2 worm cellular contexts compared by ENCODE assay signal in genomic region chrIV:4585991-4586390, ce11.
TF ChIP-seq lines count a peak whose summit lies in the region.

No protein-coding gene starts in this region.

TF ChIP-seq in whole organism, L1 larva, 84 proteins besides CTCF, POLR2A, EP300 and RAD21 (continued from another document):
- TF ChIP-seq hpl-2 (GFP tag; optimal IDR thresholded peaks at IDR 0.05; lab: Kevin White, UChicago) (no peak), ztf-11 (tag; optimal IDR thresholded peaks at IDR 0.05; lab: Kevin White, UChicago) (no peak), mep-1 (tag; optimal IDR thresholded peaks at IDR 0.05; lab: Kevin White, UChicago) (peak; percentile 33), ceh-8 (GFP tag; optimal IDR thresholded peaks at IDR 0.05; lab: Kevin White, UChicago) (peak; percentile 19), unc-62 (GFP tag; optimal IDR thresholded peaks at IDR 0.05; lab: Kevin White, UChicago) (no peak), fos-1 (tag; optimal IDR thresholded peaks at IDR 0.05; lab: Kevin White, UChicago) (no peak), nhr-85 (tag; lab: Kevin White, UChicago) (no peak), ceh-82 (tag; optimal IDR thresholded peaks at IDR 0.05; lab: Kevin White, UChicago) (peak in 1 of 3 experiments; percentile 37), nhr-20 (tag; optimal IDR thresholded peaks at IDR 0.05; lab: Kevin White, UChicago) (no peak), lin-35 (GFP tag; optimal IDR thresholded peaks at IDR 0.05; lab: Kevin White, UChicago) (peak in 1 of 2 experiments; percentile 10), mab-9 (GFP tag; IDR thresholded peaks at IDR 0.05; lab: Robert Waterston, UW) (no peak), nhr-237 (tag; optimal IDR thresholded peaks at IDR 0.05; lab: Kevin White, UChicago) (no peak), snu-23 (GFP tag; optimal IDR thresholded peaks at IDR 0.05; lab: Kevin White, UChicago) (peak; percentile 7), skn-1 (tag; optimal IDR thresholded peaks at IDR 0.05; lab: Kevin White, UChicago) (no peak), nhr-76 (tag; optimal IDR thresholded peaks at IDR 0.05; lab: Kevin White, UChicago) (no peak), lsy-2 (tag; optimal IDR thresholded peaks at IDR 0.05; lab: Kevin White, UChicago) (peak in 1 of 2 experiments; percentile 50), rnt-1 (tag; optimal IDR thresholded peaks at IDR 0.05; lab: Kevin White, UChicago) (no peak), aly-2 (tag; optimal IDR thresholded peaks at IDR 0.05; lab: Kevin White, UChicago) (no peak), zag-1 (tag; optimal IDR thresholded peaks at IDR 0.05; lab: Kevin White, UChicago) (peak; percentile 80), efl-3 (GFP tag; optimal IDR thresholded peaks at IDR 0.05; lab: Kevin White, UChicago) (no peak), efl-1 (optimal IDR thresholded peaks at IDR 0.05; lab: Kevin White, UChicago) (peak in 1 of 2 experiments; percentile 5), efl-1 (GFP tag; optimal IDR thresholded peaks at IDR 0.05 in 1 of 2; lab: Kevin White, UChicago) (peak in 1 of 2 experiments; percentile 21), unc-86 (tag; optimal IDR thresholded peaks at IDR 0.05; lab: Kevin White, UChicago) (no peak), mdl-1 (tag; optimal IDR thresholded peaks at IDR 0.05; lab: Kevin White, UChicago) (no peak), lin-15B (tag; optimal IDR thresholded peaks at IDR 0.05; lab: Kevin White, UChicago) (no peak), pag-3 (tag; optimal IDR thresholded peaks at IDR 0.05; lab: Kevin White, UChicago; ENCODE audit: borderline replicate concordance, insufficient read depth) (no peak), irx-1 (tag; optimal IDR thresholded peaks at IDR 0.05; lab: Kevin White, UChicago) (no peak), jun-1 (tag; optimal IDR thresholded peaks at IDR 0.05; lab: Kevin White, UChicago) (no peak), sox-4 (tag; optimal IDR thresholded peaks at IDR 0.05; lab: Kevin White, UChicago) (no peak), nhr-47 (tag; optimal IDR thresholded peaks at IDR 0.05; lab: Kevin White, UChicago) (peak; percentile 20), nhr-19 (GFP tag; conservative IDR thresholded peaks at IDR 0.05; lab: Robert Waterston, UW) (no peak), blmp-1 (tag; optimal IDR thresholded peaks at IDR 0.05; lab: Kevin White, UChicago) (no peak), lin-14 (GFP tag; optimal IDR thresholded peaks at IDR 0.05; lab: Kevin White, UChicago) (peak; percentile 94), xbp-1 (tag; optimal IDR thresholded peaks at IDR 0.05; lab: Kevin White, UChicago) (no peak), tlp-1 (tag; optimal IDR thresholded peaks at IDR 0.05; lab: Kevin White, UChicago) (no peak)

TF ChIP-seq in whole organism, L4 larva, 104 proteins besides CTCF, POLR2A, EP300 and RAD21 (continued from another document):
- peak in 1 of 2 experiments; percentile 46 for TF ChIP-seq lsy-2 (tag; optimal IDR thresholded peaks at IDR 0.05; lab: Kevin White, UChicago)
- TF ChIP-seq ztf-11 (tag; optimal IDR thresholded peaks at IDR 0.05; lab: Kevin White, UChicago) = no peak
- no peak for TF ChIP-seq attf-4 (tag; optimal IDR thresholded peaks at IDR 0.05; lab: Kevin White, UChicago)
- peak; percentile 29 for TF ChIP-seq rbr-2 (tag; optimal IDR thresholded peaks at IDR 0.05; lab: Kevin White, UChicago)
- TF ChIP-seq Y105C5A.15 (GFP tag; IDR thresholded peaks at IDR 0.05; lab: Robert Waterston, UW) = no peak
- TF ChIP-seq hlh-11 (tag; optimal IDR thresholded peaks at IDR 0.05; lab: Kevin White, UChicago) = no peak
- TF ChIP-seq dpl-1 (GFP tag; optimal IDR thresholded peaks at IDR 0.05; lab: Kevin White, UChicago) = no peak
